Worm (Caenorhabditis elegans): Measurements from ENCODE around the gene T03F6.3.

DNA sequence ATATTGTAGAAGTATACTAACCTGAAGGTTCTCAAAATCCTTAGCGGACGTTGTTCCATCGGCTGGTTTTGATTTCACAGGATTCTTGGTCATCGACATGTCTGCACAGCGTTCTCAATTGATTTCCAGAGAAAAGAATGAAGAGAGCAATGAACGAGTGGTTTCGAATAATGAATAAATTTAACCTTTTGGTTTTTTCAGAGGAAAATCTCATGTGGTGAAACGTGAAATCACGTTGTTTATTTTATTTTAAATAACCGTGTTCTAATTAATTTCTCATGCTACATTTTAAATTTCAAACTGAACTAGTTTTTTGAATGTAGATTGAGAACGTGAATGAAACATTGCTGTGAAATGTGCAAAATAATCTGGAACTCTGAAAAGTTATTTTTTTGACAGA is 9.0 kb upstream of the T03F6.3 start, which contains the start of gene T03F6.6:
- no peak for TF ChIP-seq him-1 (tag; optimal IDR thresholded peaks at IDR 0.05)
- no peak for TF ChIP-seq dao-5 (tag; optimal IDR thresholded peaks at IDR 0.05)
- TF ChIP-seq W03F9.2 (tag; optimal IDR thresholded peaks at IDR 0.05): no peak

All from whole organism, L4/young adult.